Worm (Caenorhabditis elegans) whole organism, L4 larva: ENCODE data around the gene egl-46.

Source experiments
- aly-2 ChIP-seq: sonication (generic microtip); optimal IDR thresholded peaks from 2 replicates; lab custom pipeline; 2018; ENCODE audit warnings: missing biosample characterization, missing genetic modification characterization
- mep-1 ChIP-seq: fragments of 150-350 bp; sonication (generic microtip); optimal IDR thresholded peaks from 3 replicates; lab custom pipeline; 2014; ENCODE audit warnings: missing biosample characterization, missing genetic modification characterization
- mxl-3 ChIP-seq: fragments of 200-800 bp; sonication (Bioruptor generic); optimal IDR thresholded peaks from 2 replicates; lab custom pipeline; 2018; ENCODE audit warnings: mild to moderate bottlenecking, missing genetic modification characterization, missing compliant biosample characterization
- set-16 ChIP-seq: fragments of 200-800 bp; sonication (Bioruptor generic); IDR thresholded peaks from 2 replicates; pipeline ENCODE4 v1.3.6; 2022; ENCODE audit warnings: missing genetic modification reagents, missing genetic modification characterization, missing compliant biosample characterization
- unc-130 ChIP-seq: sonication (generic microtip); optimal IDR thresholded peaks from 2 replicates; lab custom pipeline; 2016; ENCODE audit warnings: missing genetic modification reagents, missing genetic modification characterization, missing compliant biosample characterization
- unc-62 ChIP-seq, 3 experiments: fragments of 150-350 bp in 1 of 3; sonication (generic microtip); optimal IDR thresholded peaks in 2 of 3; peaks in 1 of 3; 1 replicate in 1 of 3; 2 replicates in 2 of 3; lab custom pipeline; 2014 to 2017; ENCODE audit warnings: missing biosample characterization in 3 of 3, missing genetic modification characterization in 3 of 3, missing genetic modification reagents in 3 of 3, missing genotype in 1 of 3

- TF ChIP-seq unc-62 (GFP tag; optimal IDR thresholded peaks at IDR 0.05 in 1 of 2; lab: Kevin White, UChicago) (peak in 1 of 2 experiments; percentile 42), unc-62 (tag; optimal IDR thresholded peaks at IDR 0.05; lab: Kevin White, UChicago) (no peak), mxl-3 (GFP tag; lab: Kevin White, UChicago) (no peak), unc-130 (GFP tag; lab: Kevin White, UChicago) (no peak), aly-2 (tag; lab: Kevin White, UChicago) (no peak), set-16 (GFP tag; lab: Robert Waterston, UW) (no peak), mep-1 (no peak)
Measured at ce11 chrV:6685499-6685898, 4.1 kb upstream of the egl-46 start.
